Fruit fly (Drosophila melanogaster) whole organism, embryonic: ENCODE results near the gene CG42716.

Experiments used
- Abd-B ChIP-seq: fragments of 200-800 bp; sonication (Bioruptor generic); optimal IDR thresholded peaks from 2 replicates; lab custom pipeline; 2018; ENCODE audit warnings: missing biosample characterization, mild to moderate bottlenecking, missing genetic modification characterization, moderate library complexity
- Aef1 ChIP-seq: fragments of 200-800 bp; sonication (Bioruptor generic); IDR thresholded peaks from 3 replicates; pipeline ENCODE4 v1.3.6; 2022; ENCODE audit warnings: missing biosample characterization, missing genetic modification characterization
- CG10209 ChIP-seq: fragments of 200-800 bp; sonication (Bioruptor generic); optimal IDR thresholded peaks from 3 replicates; lab custom pipeline; 2017; ENCODE audit warnings: missing biosample characterization, mild to moderate bottlenecking, missing genetic modification characterization, missing genetic modification reagents
- CG1024 ChIP-seq: fragments of 200-800 bp; sonication (Bioruptor generic); IDR thresholded peaks from 2 replicates; pipeline ENCODE4 v1.3.6; 2022; ENCODE audit warnings: missing biosample characterization, missing genetic modification characterization
- CG11398 ChIP-seq: fragments of 200-800 bp; sonication (Bioruptor generic); optimal IDR thresholded peaks from 2 replicates; lab custom pipeline; 2016; ENCODE audit warnings: missing biosample characterization, missing genetic modification characterization
- CG11560 ChIP-seq: fragments of 200-800 bp; sonication (Bioruptor generic); IDR thresholded peaks from 3 replicates; pipeline ENCODE4 v1.3.6; 2022; ENCODE audit warnings: missing biosample characterization, missing genetic modification characterization
- CG11723 ChIP-seq: fragments of 200-800 bp; sonication (Bioruptor generic); optimal IDR thresholded peaks from 2 replicates; lab custom pipeline; 2017; ENCODE audit warnings: missing biosample characterization, mild to moderate bottlenecking, missing genetic modification characterization
- CG13424 ChIP-seq: fragments of 200-800 bp; sonication (Bioruptor generic); optimal IDR thresholded peaks from 2 replicates; lab custom pipeline; 2019; ENCODE audit warnings: missing biosample characterization, mild to moderate bottlenecking, missing genetic modification characterization, moderate library complexity
- CG13624 ChIP-seq: fragments of 200-800 bp; sonication (Bioruptor generic); optimal IDR thresholded peaks from 2 replicates; lab custom pipeline; 2016; ENCODE audit warnings: missing biosample characterization, missing genetic modification characterization
- CG14667 ChIP-seq: fragments of 200-800 bp; sonication (Bioruptor generic); IDR thresholded peaks from 2 replicates; pipeline ENCODE4 v1.3.6; 2022; ENCODE audit warnings: missing biosample characterization, missing genetic modification characterization
- CG16813 ChIP-seq: fragments of 200-800 bp; sonication (Bioruptor generic); IDR thresholded peaks from 3 replicates; pipeline ENCODE4 v1.3.6; 2022; ENCODE audit warnings: missing biosample characterization, missing genetic modification characterization; ENCODE audit not compliant: partially characterized antibody
- CG17829 ChIP-seq: fragments of 200-800 bp; optimal IDR thresholded peaks from 2 replicates; lab custom pipeline; 2019; ENCODE audit warnings: missing biosample characterization, mild to moderate bottlenecking, missing genetic modification characterization, moderate library complexity
- CG18011 ChIP-seq: fragments of 200-800 bp; sonication (Bioruptor generic); optimal IDR thresholded peaks from 2 replicates; lab custom pipeline; 2017; ENCODE audit warnings: missing biosample characterization, missing genetic modification characterization, mild to moderate bottlenecking, moderate library complexity, missing genotype
- CG18262 ChIP-seq: fragments of 200-800 bp; optimal IDR thresholded peaks from 3 replicates; lab custom pipeline; 2019; ENCODE audit warnings: missing biosample characterization, mild to moderate bottlenecking, missing genetic modification characterization, moderate library complexity
- CG2712 ChIP-seq: fragments of 200-800 bp; optimal IDR thresholded peaks from 3 replicates; lab custom pipeline; 2019; ENCODE audit warnings: missing biosample characterization, mild to moderate bottlenecking, missing genetic modification characterization, moderate library complexity
- CG2889 ChIP-seq: fragments of 200-800 bp; sonication (Bioruptor generic); IDR thresholded peaks from 3 replicates; pipeline ENCODE4 v1.3.6; 2022; ENCODE audit warnings: missing biosample characterization, missing genetic modification characterization
- CG3163 ChIP-seq: fragments of 200-800 bp; sonication (Bioruptor generic); optimal IDR thresholded peaks from 3 replicates; lab custom pipeline; 2016; ENCODE audit warnings: missing biosample characterization, missing genetic modification characterization
- CG4424 ChIP-seq: fragments of 200-800 bp; sonication (Bioruptor generic); optimal IDR thresholded peaks from 3 replicates; lab custom pipeline; 2016; ENCODE audit warnings: missing biosample characterization, missing genetic modification characterization
- CG4617 ChIP-seq: fragments of 200-800 bp; sonication (Bioruptor generic); optimal IDR thresholded peaks from 3 replicates; lab custom pipeline; 2016; ENCODE audit warnings: missing biosample characterization, missing genetic modification characterization, borderline replicate concordance
- CG4707 ChIP-seq: fragments of 200-800 bp; sonication (Bioruptor generic); optimal IDR thresholded peaks from 2 replicates; lab custom pipeline; 2018; ENCODE audit warnings: missing biosample characterization, mild to moderate bottlenecking, missing genetic modification characterization, moderate library complexity
- CG5953 ChIP-seq: fragments of 200-800 bp; sonication (Bioruptor generic); IDR thresholded peaks from 2 replicates; pipeline ENCODE4 v1.3.6; 2022; ENCODE audit warnings: missing biosample characterization, missing genetic modification characterization
- CG6175 ChIP-seq: fragments of 200-800 bp; sonication (Bioruptor generic); IDR thresholded peaks from 3 replicates; pipeline ENCODE4 v1.3.6; 2022; ENCODE audit warnings: missing biosample characterization, missing genetic modification characterization
- CG8089 ChIP-seq: fragments of 200-800 bp; sonication (Bioruptor generic); optimal IDR thresholded peaks from 3 replicates; lab custom pipeline; 2016; ENCODE audit warnings: missing biosample characterization, missing genetic modification characterization
- Chrac-16 ChIP-seq: fragments of 200-800 bp; sonication (Bioruptor generic); optimal IDR thresholded peaks from 3 replicates; lab custom pipeline; 2016; ENCODE audit warnings: missing biosample characterization, missing genetic modification characterization
- Dp ChIP-seq: fragments of 200-800 bp; sonication (Bioruptor generic); optimal IDR thresholded peaks from 2 replicates; lab custom pipeline; 2018; ENCODE audit warnings: missing biosample characterization, mild to moderate bottlenecking, missing genetic modification characterization, moderate library complexity
- Eip74EF ChIP-seq, 2 experiments: fragments of 200-800 bp in 1 of 2; fragments of >200 bp in 1 of 2; sonication (Bioruptor generic) in 1 of 2; optimal IDR thresholded peaks; 2 replicates each; lab custom pipeline; 2017 to 2019; ENCODE audit warnings: missing biosample characterization in 2 of 2, missing genetic modification characterization in 2 of 2, mild to moderate bottlenecking in 1 of 2, moderate library complexity in 1 of 2
- HHEX ChIP-seq: fragments of 200-800 bp; sonication (Bioruptor generic); optimal IDR thresholded peaks from 3 replicates; lab custom pipeline; 2017; ENCODE audit warnings: missing biosample characterization, mild to moderate bottlenecking, missing genetic modification characterization, missing genetic modification reagents
- Hey ChIP-seq: fragments of 200-800 bp; sonication (Bioruptor generic); optimal IDR thresholded peaks from 3 replicates; lab custom pipeline; 2018; ENCODE audit warnings: missing biosample characterization, mild to moderate bottlenecking, missing genetic modification characterization
- Med ChIP-seq: fragments of 200-800 bp; sonication (Bioruptor generic); peaks from one replicate; lab custom pipeline; 2016; ENCODE audit warnings: missing biosample characterization, missing genetic modification characterization, mild to moderate bottlenecking, inconsistent platforms, moderate library complexity
- Mrtf ChIP-seq: fragments of 200-800 bp; sonication (Bioruptor generic); IDR thresholded peaks from 3 replicates; pipeline ENCODE4 v1.3.6; 2022; ENCODE audit warnings: missing biosample characterization, missing genetic modification characterization
- PHDP ChIP-seq: fragments of 200-800 bp; sonication (Bioruptor generic); optimal IDR thresholded peaks from 3 replicates; lab custom pipeline; 2018; ENCODE audit warnings: missing biosample characterization, mild to moderate bottlenecking, missing genetic modification characterization, moderate library complexity
- abd-A ChIP-seq: fragments of 200-800 bp; sonication (Bioruptor generic); optimal IDR thresholded peaks from 3 replicates; lab custom pipeline; 2019; ENCODE audit warnings: missing biosample characterization, mild to moderate bottlenecking, missing genetic modification characterization, moderate library complexity
- ato ChIP-seq: fragments of 200-800 bp; sonication (Bioruptor generic); IDR thresholded peaks from 2 replicates; pipeline ENCODE4 v1.3.6; 2022; ENCODE audit warnings: missing biosample characterization, missing genetic modification characterization; ENCODE audit not compliant: partially characterized antibody
- chinmo ChIP-seq: fragments of 200-800 bp; sonication (Bioruptor generic); IDR thresholded peaks from 4 replicates; pipeline ENCODE4 v1.3.6; 2022; ENCODE audit warnings: missing biosample characterization, missing genetic modification characterization; ENCODE audit not compliant: partially characterized antibody
- crc ChIP-seq: fragments of 200-800 bp; sonication (Bioruptor generic); optimal IDR thresholded peaks from 2 replicates; lab custom pipeline; 2016; ENCODE audit warnings: missing biosample characterization, missing genetic modification characterization
- crol ChIP-seq: fragments of 200-800 bp; sonication (Bioruptor generic); IDR thresholded peaks from 2 replicates; pipeline ENCODE4 v1.3.6; 2022; ENCODE audit warnings: missing biosample characterization, missing genetic modification characterization
- en ChIP-seq: fragments of 200-800 bp; sonication (Bioruptor generic); optimal IDR thresholded peaks from 2 replicates; lab custom pipeline; 2016; ENCODE audit warnings: missing biosample characterization, missing genetic modification characterization
- fu2 ChIP-seq: fragments of 200-800 bp; sonication (Bioruptor generic); optimal IDR thresholded peaks from 2 replicates; lab custom pipeline; 2016; ENCODE audit warnings: missing biosample characterization, missing genetic modification characterization
- lilli ChIP-seq: fragments of 200-800 bp; sonication (Bioruptor generic); optimal IDR thresholded peaks from 3 replicates; lab custom pipeline; 2016; ENCODE audit warnings: missing biosample characterization, missing genetic modification characterization
- org-1 ChIP-seq: fragments of 200-800 bp; sonication (Bioruptor generic); optimal IDR thresholded peaks from 2 replicates; lab custom pipeline; 2017; ENCODE audit warnings: missing biosample characterization, missing genetic modification characterization
- pros ChIP-seq: fragments of 200-800 bp; sonication (Bioruptor generic); optimal IDR thresholded peaks from 3 replicates; lab custom pipeline; 2019; ENCODE audit warnings: missing biosample characterization, mild to moderate bottlenecking, missing genetic modification characterization, moderate library complexity
- ro ChIP-seq: fragments of 200-800 bp; sonication (Bioruptor generic); IDR thresholded peaks from 2 replicates; pipeline ENCODE4 v1.3.6; 2022; ENCODE audit warnings: missing biosample characterization, missing genetic modification characterization
- shn ChIP-seq: fragments of 200-800 bp; sonication (Bioruptor generic); optimal IDR thresholded peaks from 3 replicates; lab custom pipeline; 2016; ENCODE audit warnings: missing biosample characterization, missing genetic modification characterization
- sim ChIP-seq: fragments of 200-800 bp; sonication (Bioruptor generic); IDR thresholded peaks from 2 replicates; pipeline ENCODE4 v1.3.6; 2022; ENCODE audit warnings: missing biosample characterization, missing genetic modification characterization
- sug ChIP-seq: fragments of 200-800 bp; optimal IDR thresholded peaks from 2 replicates; lab custom pipeline; 2019; ENCODE audit warnings: missing biosample characterization, mild to moderate bottlenecking, missing genetic modification characterization, moderate library complexity
- tap ChIP-seq: fragments of 200-800 bp; optimal IDR thresholded peaks from 3 replicates; lab custom pipeline; 2019; ENCODE audit warnings: missing biosample characterization, mild to moderate bottlenecking, missing genetic modification characterization, moderate library complexity
- tll ChIP-seq, 2 experiments: fragments of 200-800 bp in 1 of 2; fragments of >200 bp in 1 of 2; sonication (Bioruptor generic) in 1 of 2; optimal IDR thresholded peaks; 2 replicates each; lab custom pipeline; 2017 to 2019; ENCODE audit warnings: missing biosample characterization in 2 of 2, missing genetic modification characterization in 2 of 2, mild to moderate bottlenecking in 1 of 2, moderate library complexity in 1 of 2
- usp ChIP-seq: fragments of >200 bp; optimal IDR thresholded peaks from 2 replicates; lab custom pipeline; 2017; ENCODE audit warnings: missing biosample characterization, missing genetic modification characterization

CG42716 gene

dm6 chr3L:16011319-16012210 is 22.0 kb upstream of the CG42716 start, which contains the start of gene mib1 (continued):
- peak; percentile 59 for TF ChIP-seq CG2712
- TF ChIP-seq CG6175, result no peak
- no peak for TF ChIP-seq org-1 (GFP tag; lab: Kevin White, UChicago)
- no peak for TF ChIP-seq CG1024 (GFP tag; lab: Robert Waterston, UW)
- TF ChIP-seq CG8089 (GFP tag; lab: Kevin White, UChicago), result no peak
- peak; percentile 50 for TF ChIP-seq CG13624
- peak in 1 of 2 experiments; percentile 42 for TF ChIP-seq tll (GFP tag; optimal IDR thresholded peaks at IDR 0.05; lab: Kevin White, UChicago)
- no peak for TF ChIP-seq crc (GFP tag; lab: Kevin White, UChicago)
- TF ChIP-seq Abd-B (GFP tag; lab: Kevin White, UChicago), result peak; percentile 78
- TF ChIP-seq CG11560, result no peak
- no peak for TF ChIP-seq CG18011 (GFP tag; lab: Kevin White, UChicago)
- TF ChIP-seq CG13424 (tag; lab: Kevin White, UChicago), result peak; percentile 41
- no peak for TF ChIP-seq CG10209 (GFP tag; lab: Kevin White, UChicago)
- no peak for TF ChIP-seq CG18262 (tag; lab: Kevin White, UChicago)
- TF ChIP-seq CG16813 (GFP tag; lab: Robert Waterston, UW), result peak; percentile 92
- 0 out of 3 replicates have a peak, but pooled peaks have one; percentile 19 for TF ChIP-seq Aef1 (GFP tag; lab: Robert Waterston, UW)
- peak; percentile 99 for TF ChIP-seq CG4707 (GFP tag; lab: Kevin White, UChicago)
- TF ChIP-seq lilli (GFP tag; lab: Kevin White, UChicago), result no peak
- no peak for TF ChIP-seq en (GFP tag; lab: Kevin White, UChicago)
- no peak for TF ChIP-seq CG4424 (GFP tag; lab: Kevin White, UChicago)
- TF ChIP-seq CG14667 (GFP tag; lab: Robert Waterston, UW), result no peak
- peak; percentile 91 for TF ChIP-seq Med (GFP tag; lab: Kevin White, UChicago)
- TF ChIP-seq crol (GFP tag; lab: Robert Waterston, UW), result peak; percentile 95
- peak; percentile 41 for TF ChIP-seq CG3163 (GFP tag; lab: Kevin White, UChicago)
- TF ChIP-seq CG5953 (GFP tag; lab: Robert Waterston, UW), result no peak
- no peak for TF ChIP-seq CG11398 (GFP tag; lab: Kevin White, UChicago)
- TF ChIP-seq HHEX (GFP tag; lab: Kevin White, UChicago), result peak; percentile 28
- no peak for TF ChIP-seq Chrac-16 (GFP tag; lab: Kevin White, UChicago)
- peak; percentile 75 for TF ChIP-seq sug (tag; lab: Kevin White, UChicago)
- no peak for TF ChIP-seq Hey (tag; lab: Kevin White, UChicago)
- TF ChIP-seq ro (GFP tag; lab: Robert Waterston, UW), result no peak
- peak; percentile 95; the same call in 3 of the 4 replicates for TF ChIP-seq chinmo (GFP tag; lab: Robert Waterston, UW)
- TF ChIP-seq Eip74EF (GFP tag; optimal IDR thresholded peaks at IDR 0.05; lab: Kevin White, UChicago), result peak in 1 of 2 experiments; percentile 49
- no peak for TF ChIP-seq CG2889 (GFP tag; lab: Robert Waterston, UW)
- TF ChIP-seq CG4617, result peak; percentile 75
- no peak for TF ChIP-seq sim (GFP tag; lab: Robert Waterston, UW)
- TF ChIP-seq Mrtf, result no peak
- peak; percentile 40 for TF ChIP-seq PHDP (tag; lab: Kevin White, UChicago)
- TF ChIP-seq abd-A (tag; lab: Kevin White, UChicago), result peak; percentile 80
- TF ChIP-seq tap (tag; lab: Kevin White, UChicago), result no peak
- TF ChIP-seq shn (GFP tag; lab: Kevin White, UChicago), result peak; percentile 27
- peak; percentile 38 for TF ChIP-seq CG17829 (tag; lab: Kevin White, UChicago)
- TF ChIP-seq Dp (GFP tag; lab: Kevin White, UChicago), result peak; percentile 50
- peak; percentile 93 for TF ChIP-seq ato (GFP tag; lab: Robert Waterston, UW)
- no peak for TF ChIP-seq usp (GFP tag; lab: Kevin White, UChicago)
- peak; percentile 46 for TF ChIP-seq pros
- TF ChIP-seq CG11723, result no peak
- TF ChIP-seq fu2, result peak; percentile 43
